Worm (Caenorhabditis elegans) whole organism, L4/young adult: ENCODE measurements around the gene idpp-1.

ENCODE experiments used
- W03F9.2 ChIP-seq: fragments of 150-350 bp; optimal IDR thresholded peaks from 2 replicates; lab custom pipeline; 2014; ENCODE audit warnings: missing biosample characterization, missing genetic modification characterization
- dao-5 ChIP-seq: sonication (generic microtip); optimal IDR thresholded peaks from 2 replicates; lab custom pipeline; 2016; ENCODE audit warnings: missing genotype, missing genetic modification characterization, moderate library complexity, missing compliant biosample characterization
- him-1 ChIP-seq: sonication (generic microtip); optimal IDR thresholded peaks from 2 replicates; lab custom pipeline; 2016; ENCODE audit warnings: missing genotype, missing genetic modification reagents, missing genetic modification characterization, missing compliant biosample characterization

DNA sequence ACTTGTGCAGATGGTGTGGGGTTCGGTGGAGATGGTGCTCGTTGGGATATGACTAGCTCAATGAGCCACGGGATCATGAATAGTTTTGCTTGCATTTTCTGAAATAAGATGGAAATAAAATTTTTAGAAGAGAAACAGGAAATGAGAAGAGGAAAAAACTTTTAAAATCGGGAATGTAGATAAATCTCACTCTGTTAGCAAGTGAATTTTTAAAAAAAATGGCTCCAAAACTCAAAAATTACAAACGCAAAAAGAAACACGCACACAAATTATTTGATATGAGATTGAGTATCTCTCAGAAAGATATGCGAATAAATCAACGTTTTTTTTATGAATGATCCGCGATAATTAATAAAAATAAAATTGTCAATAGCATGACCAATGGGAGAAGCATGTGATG lies 17.5 kb downstream of the idpp-1 start, which contains the start of gene T17H7.7:
- TF ChIP-seq him-1 (no peak), W03F9.2 (tag; lab: Kevin White, UChicago) (no peak), dao-5 (tag; lab: Kevin White, UChicago) (no peak)
